Fruit fly (Drosophila melanogaster) whole organism, wandering third instar larva: Measurements from ENCODE around the gene hiro.

ENCODE experiments used
- Abd-B ChIP-seq: fragments of >200 bp; optimal IDR thresholded peaks from 2 replicates; lab custom pipeline; 2017; ENCODE audit warnings: missing biosample characterization, missing genetic modification characterization
- CrebA ChIP-seq: fragments of 200-800 bp; sonication (Bioruptor generic); optimal IDR thresholded peaks from 2 replicates; lab custom pipeline; 2016; ENCODE audit warnings: missing biosample characterization, mild to moderate bottlenecking, missing genetic modification characterization, borderline replicate concordance
- Dif ChIP-seq: fragments of 200-275, 200-300 bp; sonication (Bioruptor generic); optimal IDR thresholded peaks from 2 replicates; lab custom pipeline; 2018; ENCODE audit warnings: missing biosample characterization, missing genetic modification characterization; ENCODE audit not compliant: partially characterized antibody
- GATAd ChIP-seq: sonication (Bioruptor generic); optimal IDR thresholded peaks from 2 replicates; lab custom pipeline; 2016; ENCODE audit warnings: missing biosample characterization, missing genetic modification characterization
- Hnf4 ChIP-seq: fragments of 200-800 bp; sonication (Bioruptor generic); optimal IDR thresholded peaks from 2 replicates; lab custom pipeline; 2016; ENCODE audit warnings: missing biosample characterization, mild to moderate bottlenecking, missing genetic modification characterization
- Hr83 ChIP-seq: fragments of 200-300 bp; sonication (Bioruptor generic); optimal IDR thresholded peaks from 2 replicates; lab custom pipeline; 2016; ENCODE audit warnings: missing biosample characterization, mild to moderate bottlenecking, missing genetic modification characterization, moderate library complexity; ENCODE audit not compliant: poor library complexity, severe bottlenecking
- Mio ChIP-seq: sonication (Bioruptor generic); optimal IDR thresholded peaks from 2 replicates; lab custom pipeline; 2016; ENCODE audit warnings: missing biosample characterization, missing genetic modification characterization
- Myc ChIP-seq: fragments of >200 bp; optimal IDR thresholded peaks from 2 replicates; lab custom pipeline; 2017
- N ChIP-seq: fragments of >200 bp; optimal IDR thresholded peaks from 2 replicates; lab custom pipeline; 2018; ENCODE audit warnings: missing biosample characterization, missing external identifiers, missing genetic modification characterization
- OdsH ChIP-seq: fragments of 200-800 bp; sonication (Bioruptor generic); optimal IDR thresholded peaks from 2 replicates; lab custom pipeline; 2016; ENCODE audit warnings: missing biosample characterization, mild to moderate bottlenecking, missing genetic modification characterization
- Rel ChIP-seq, 2 experiments: fragments of 200-800 bp; sonication (Bioruptor generic) in 1 of 2; optimal IDR thresholded peaks; 2 replicates in 1 of 2; 3 replicates in 1 of 2; lab custom pipeline; 2016 to 2019; ENCODE audit warnings: mild to moderate bottlenecking in 2 of 2, missing biosample characterization in 2 of 2, missing genetic modification characterization in 2 of 2, moderate library complexity in 1 of 2
- Sp1 ChIP-seq: fragments of 200-800 bp; sonication (Bioruptor generic); optimal IDR thresholded peaks from 3 replicates; lab custom pipeline; 2019; ENCODE audit warnings: missing biosample characterization, mild to moderate bottlenecking, missing genetic modification characterization, moderate library complexity
- Vsx2 ChIP-seq: fragments of 200-300, 225-300 bp; sonication (Bioruptor generic); optimal IDR thresholded peaks from 2 replicates; lab custom pipeline; 2018; ENCODE audit warnings: missing biosample characterization, missing genetic modification characterization; ENCODE audit not compliant: partially characterized antibody
- br ChIP-seq: fragments of 200-800 bp; sonication (Bioruptor generic); optimal IDR thresholded peaks from 2 replicates; lab custom pipeline; 2016; ENCODE audit warnings: missing biosample characterization, missing genetic modification characterization
- dl ChIP-seq, 2 experiments: fragments of 175-275, 200-275 bp in 1 of 2; fragments of 200-275 bp in 1 of 2; sonication (Bioruptor generic); optimal IDR thresholded peaks; lab custom pipeline; 2018; ENCODE audit warnings: mild to moderate bottlenecking in 2 of 2, missing biosample characterization in 2 of 2, missing genetic modification characterization in 2 of 2, moderate library complexity in 2 of 2; ENCODE audit not compliant: partially characterized antibody in 2 of 2, insufficient read depth in 1 of 2
- dmrt93B ChIP-seq: fragments of 200-800 bp; sonication (Bioruptor generic); optimal IDR thresholded peaks from 2 replicates; lab custom pipeline; 2018; ENCODE audit warnings: missing biosample characterization, mild to moderate bottlenecking, missing genetic modification characterization
- dsf ChIP-seq: sonication (Bioruptor generic); optimal IDR thresholded peaks from 2 replicates; lab custom pipeline; 2016; ENCODE audit warnings: missing biosample characterization, missing genetic modification characterization, borderline replicate concordance
- foxo ChIP-seq, 2 experiments: fragments of 200-800 bp; sonication (Bioruptor generic); optimal IDR thresholded peaks; 2 replicates in 1 of 2; 3 replicates in 1 of 2; lab custom pipeline; 2016 to 2017; ENCODE audit warnings: missing biosample characterization in 2 of 2, missing genetic modification characterization in 2 of 2
- fru ChIP-seq: fragments of 200-800 bp; sonication (Bioruptor generic); optimal IDR thresholded peaks from 3 replicates; lab custom pipeline; 2016; ENCODE audit warnings: missing biosample characterization, mild to moderate bottlenecking, missing genetic modification characterization
- h ChIP-seq: fragments of 200-800 bp; sonication (Bioruptor generic); optimal IDR thresholded peaks from 3 replicates; lab custom pipeline; 2016; ENCODE audit warnings: missing biosample characterization, mild to moderate bottlenecking, missing genetic modification characterization
- jim ChIP-seq: fragments of 175-275, 200-325 bp; sonication (Bioruptor generic); optimal IDR thresholded peaks from 2 replicates; lab custom pipeline; 2016; ENCODE audit warnings: missing biosample characterization, mild to moderate bottlenecking, missing genetic modification characterization
- pan ChIP-seq: fragments of >200 bp; optimal IDR thresholded peaks from 2 replicates; lab custom pipeline; 2017
- rgr ChIP-seq: fragments of 200-800 bp; sonication (Bioruptor generic); optimal IDR thresholded peaks from 3 replicates; lab custom pipeline; 2016; ENCODE audit warnings: missing biosample characterization, mild to moderate bottlenecking, missing genetic modification characterization
- sv ChIP-seq: fragments of 200-800 bp; sonication (Bioruptor generic); optimal IDR thresholded peaks from 3 replicates; lab custom pipeline; 2016; ENCODE audit warnings: missing biosample characterization, missing genetic modification characterization
- tai ChIP-seq: sonication (Bioruptor generic); optimal IDR thresholded peaks from 2 replicates; lab custom pipeline; 2016; ENCODE audit warnings: missing biosample characterization, missing genetic modification characterization
- usp ChIP-seq: fragments of >200 bp; optimal IDR thresholded peaks from 2 replicates; lab custom pipeline; 2017; ENCODE audit warnings: missing biosample characterization, missing genetic modification characterization
- woc ChIP-seq: sonication (Bioruptor generic); optimal IDR thresholded peaks from 2 replicates; lab custom pipeline; 2016; ENCODE audit warnings: missing biosample characterization, mild to moderate bottlenecking, missing genetic modification characterization

hiro gene

DNA sequence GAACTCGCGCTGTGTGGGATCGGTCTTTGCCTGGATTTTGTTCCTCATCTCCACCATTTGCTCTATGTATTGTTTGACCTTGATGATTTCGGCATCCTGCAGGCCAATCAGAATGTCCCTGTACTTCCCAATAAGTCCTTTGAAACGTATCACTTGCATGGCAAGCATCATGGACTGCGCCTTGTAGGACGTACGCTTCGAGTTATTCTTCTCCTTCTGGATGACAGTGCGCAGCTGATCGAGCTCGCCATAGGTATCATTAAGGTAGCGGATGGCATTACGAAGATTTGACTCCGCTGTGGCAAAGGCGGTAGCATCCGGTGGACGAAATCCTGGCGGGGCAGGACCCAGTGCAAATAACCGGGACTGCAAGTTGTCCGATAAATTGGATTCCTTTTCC, 22.1 kb upstream of the hiro start:
- TF ChIP-seq dl (GFP tag; optimal IDR thresholded peaks at IDR 0.05; lab: Kevin White, UChicago; ENCODE audit: insufficient read depth in 1 of 2, partially characterized antibody in 2 of 2), result no peak
- no peak for TF ChIP-seq GATAd
- TF ChIP-seq dsf (GFP tag; lab: Kevin White, UChicago), result no peak

- TF ChIP-seq jim (no peak), Dif (GFP tag; lab: Kevin White, UChicago) (peak; percentile 63), Hr83 (GFP tag; lab: Kevin White, UChicago) (no peak), pan (lab: Kevin White, UChicago) (no peak), dl (GFP tag; optimal IDR thresholded peaks at IDR 0.05; lab: Kevin White, UChicago; ENCODE audit: insufficient read depth in 1 of 2, partially characterized antibody in 2 of 2) (peak; percentile 18 to 59), Sp1 (peak; percentile 8), dmrt93B (no peak)
Observed at dm6 chr3L:707992-708489, 20.3 kb upstream of the hiro start, which contains the start of gene CG13895. Gene CG13895 (minus strand): TSS chr3L:708205.

DNA sequence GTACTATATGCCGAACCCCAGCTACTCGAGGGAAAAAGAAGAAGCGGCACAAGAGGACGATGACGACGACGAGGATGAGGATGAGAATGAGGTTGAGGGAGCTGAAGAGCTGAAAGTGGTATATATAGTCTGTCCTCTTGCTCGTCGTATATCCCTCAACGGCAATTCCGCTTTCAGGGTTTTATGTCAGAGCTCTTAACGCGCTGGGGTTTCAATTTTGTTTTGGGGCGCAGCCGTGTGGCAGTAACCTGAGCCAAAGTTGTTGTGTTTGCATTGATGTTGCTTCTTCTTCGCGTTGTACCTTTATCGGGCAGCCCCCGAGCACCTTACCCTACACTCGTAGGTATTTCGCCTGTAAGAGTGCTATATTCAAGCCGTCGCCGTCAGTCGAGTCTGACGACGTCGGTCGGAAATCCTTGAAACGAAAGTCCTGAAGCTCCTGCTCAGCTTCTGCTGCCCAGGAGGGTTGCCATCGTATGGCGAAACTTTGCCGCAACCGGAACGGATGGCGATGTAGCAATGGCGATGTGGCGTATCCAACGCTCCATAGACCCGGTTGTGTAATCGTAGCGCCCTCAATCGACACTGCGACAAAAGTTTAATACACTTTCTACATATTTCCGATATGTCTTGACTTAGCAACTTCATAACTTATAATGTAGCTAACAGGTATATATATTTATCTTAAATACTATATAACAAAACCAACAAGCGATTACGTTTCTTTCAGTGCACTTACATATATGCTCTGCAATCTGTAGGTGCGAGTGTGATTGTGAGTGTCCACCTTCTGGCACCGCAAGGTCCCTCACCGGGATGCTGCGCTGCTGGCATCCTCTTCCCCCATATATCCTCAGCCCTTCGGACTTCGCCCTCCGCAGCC, 17.1 kb upstream of the hiro start:
- TF ChIP-seq fru (GFP tag; lab: Kevin White, UChicago) (peak; percentile 16), sv (GFP tag; lab: Kevin White, UChicago) (no peak), Sp1 (peak; percentile 5), Rel (GFP tag; optimal IDR thresholded peaks at IDR 0.05; lab: Kevin White, UChicago) (no peak), Rel (tag; optimal IDR thresholded peaks at IDR 0.05; lab: Kevin White, UChicago) (no peak), OdsH (GFP tag; lab: Kevin White, UChicago) (peak; percentile 20), CrebA (no peak), dsf (GFP tag; lab: Kevin White, UChicago) (no peak), rgr (GFP tag; lab: Kevin White, UChicago) (peak; percentile 15), foxo (GFP tag; optimal IDR thresholded peaks at IDR 0.05; lab: Kevin White, UChicago) (peak in 1 of 2 experiments; percentile 23), h (GFP tag; lab: Kevin White, UChicago) (peak; percentile 5)

DNA sequence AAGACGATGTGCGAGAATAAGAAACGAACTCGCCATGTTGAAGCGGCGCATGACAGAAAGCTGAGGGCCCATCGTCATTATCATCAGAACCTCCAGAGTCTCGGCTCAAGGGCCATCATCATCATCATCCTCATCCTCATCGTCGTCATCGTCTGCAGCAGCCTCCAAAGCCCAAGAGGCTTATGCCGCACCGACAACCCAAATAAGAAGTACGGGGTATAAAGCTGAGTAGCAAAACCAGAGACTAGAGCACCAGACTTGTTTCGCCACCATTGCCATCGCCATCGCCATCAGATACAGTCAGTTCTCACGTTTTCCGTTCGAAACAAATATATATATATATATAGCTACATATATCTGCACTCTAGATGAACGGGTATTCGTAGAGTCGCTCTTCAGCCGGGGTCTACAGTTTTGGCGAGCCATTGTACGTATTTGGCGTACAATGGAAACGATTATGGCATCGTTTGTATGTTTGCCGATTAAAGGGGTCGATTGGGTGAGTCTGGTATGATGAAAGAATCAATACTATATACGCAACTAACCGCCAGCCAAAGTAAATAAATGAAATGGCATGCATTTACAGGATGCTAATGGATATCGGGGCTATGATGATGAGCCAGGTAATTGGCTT, 15.5 kb upstream of the hiro start:
- TF ChIP-seq br, result no peak
- no peak for TF ChIP-seq N (GFP tag; lab: Kevin White, UChicago)
- TF ChIP-seq Myc (lab: Kevin White, UChicago), result no peak
- no peak for TF ChIP-seq Hr83 (GFP tag; lab: Kevin White, UChicago)
- no peak for TF ChIP-seq foxo (GFP tag; optimal IDR thresholded peaks at IDR 0.05; lab: Kevin White, UChicago)
- no peak for TF ChIP-seq sv (GFP tag; lab: Kevin White, UChicago)
- no peak for TF ChIP-seq Vsx2 (GFP tag; lab: Kevin White, UChicago)
- TF ChIP-seq h (GFP tag; lab: Kevin White, UChicago), result no peak
- TF ChIP-seq rgr (GFP tag; lab: Kevin White, UChicago), result no peak
- TF ChIP-seq, all 38 proteins: peak for 0

- TF ChIP-seq dsf (GFP tag; lab: Kevin White, UChicago) (no peak), Mio (GFP tag; lab: Kevin White, UChicago) (no peak), fru (GFP tag; lab: Kevin White, UChicago) (no peak), Hnf4 (GFP tag; lab: Kevin White, UChicago) (no peak), sv (GFP tag; lab: Kevin White, UChicago) (no peak), Hr83 (GFP tag; lab: Kevin White, UChicago) (no peak), tai (no peak), pan (lab: Kevin White, UChicago) (no peak), Abd-B (GFP tag; lab: Kevin White, UChicago) (no peak), woc (GFP tag; lab: Kevin White, UChicago) (no peak), foxo (GFP tag; optimal IDR thresholded peaks at IDR 0.05; lab: Kevin White, UChicago) (no peak), Sp1 (no peak), usp (GFP tag; lab: Kevin White, UChicago) (no peak), dl (GFP tag; optimal IDR thresholded peaks at IDR 0.05; lab: Kevin White, UChicago; ENCODE audit: insufficient read depth in 1 of 2, partially characterized antibody in 2 of 2) (no peak)
- TF ChIP-seq, all 38 proteins: peak for 0
Observed at dm6 chr3L:701798-702635, 14.3 kb upstream of the hiro start.
